Worm (Caenorhabditis elegans) whole organism, mixed stage, embryonic: ENCODE measurements around the gene F48E3.2.

Experiments
- unc-39 ChIP-seq: fragments of 150-350 bp; optimal IDR thresholded peaks from 2 replicates; lab custom pipeline; 2014; ENCODE audit warnings: missing biosample characterization, missing genetic modification characterization
- unc-62 ChIP-seq: fragments of 150-350 bp; optimal IDR thresholded peaks from 2 replicates; lab custom pipeline; 2014; ENCODE audit warnings: missing biosample characterization, missing genetic modification reagents, missing genetic modification characterization

DNA sequence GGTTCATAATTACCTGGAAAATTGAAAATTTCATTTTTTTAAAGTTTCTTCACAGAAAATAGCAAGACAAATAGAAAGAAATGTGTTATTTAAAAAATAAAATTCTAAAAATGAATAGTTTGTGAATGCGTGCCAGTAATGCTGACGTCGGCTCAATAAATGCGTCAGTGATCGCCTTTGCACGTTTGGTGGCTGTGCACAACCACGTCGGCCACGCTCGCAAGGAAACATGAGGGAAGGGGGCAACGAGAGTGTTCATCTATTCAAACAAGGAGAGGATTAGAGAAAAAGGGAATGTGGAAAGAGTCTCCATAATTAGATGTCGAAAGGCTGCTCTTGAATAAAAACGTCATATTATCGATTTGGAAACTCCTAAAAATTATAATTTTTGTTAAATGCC is 8.1 kb upstream of the F48E3.2 start, which contains the start of gene uggt-1:
- TF ChIP-seq unc-39 (no peak), unc-62 (no peak)
